Worm (Caenorhabditis elegans) whole organism, L4/young adult: ENCODE results near the gene ins-19.
"Not testable (repeated sequence)": the region's sequence is repeated elsewhere in the genome, so short reads cannot be mapped to it uniquely, and the experiment has no call there.

ENCODE experiments used
- W03F9.2 ChIP-seq: fragments of 150-350 bp; optimal IDR thresholded peaks from 2 replicates; lab custom pipeline; 2014; ENCODE audit warnings: missing biosample characterization, missing genetic modification characterization
- dao-5 ChIP-seq: sonication (generic microtip); optimal IDR thresholded peaks from 2 replicates; lab custom pipeline; 2016; ENCODE audit warnings: missing genotype, missing genetic modification characterization, moderate library complexity, missing compliant biosample characterization
- him-1 ChIP-seq: sonication (generic microtip); optimal IDR thresholded peaks from 2 replicates; lab custom pipeline; 2016; ENCODE audit warnings: missing genotype, missing genetic modification reagents, missing genetic modification characterization, missing compliant biosample characterization

The ins-19 gene

DNA sequence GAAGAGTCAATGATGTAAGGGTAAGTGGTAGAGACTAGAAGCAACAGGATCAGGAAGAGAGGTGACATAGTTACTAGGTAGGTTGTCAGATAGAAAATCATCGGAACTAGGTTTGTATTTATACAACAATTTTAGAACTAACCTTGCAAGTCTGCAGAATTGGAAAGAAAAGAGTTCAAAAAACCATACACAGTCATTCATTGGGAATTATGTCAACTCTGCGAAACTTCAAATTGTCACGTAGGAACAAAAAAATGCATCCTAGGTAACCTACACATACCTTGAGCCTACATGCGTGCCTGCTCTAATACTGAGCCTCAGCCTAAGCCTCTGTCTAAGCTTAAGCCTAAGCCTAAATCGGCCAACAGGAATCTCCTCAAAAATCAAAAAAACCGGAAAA, at the start of gene ins-19:
Gene ins-19 (minus strand): TSS at position 101 of the 400 bp plus-strand sequence.
- TF ChIP-seq W03F9.2 (tag; lab: Kevin White, UChicago) (no peak), dao-5 (tag; lab: Kevin White, UChicago) (no peak)

DNA sequence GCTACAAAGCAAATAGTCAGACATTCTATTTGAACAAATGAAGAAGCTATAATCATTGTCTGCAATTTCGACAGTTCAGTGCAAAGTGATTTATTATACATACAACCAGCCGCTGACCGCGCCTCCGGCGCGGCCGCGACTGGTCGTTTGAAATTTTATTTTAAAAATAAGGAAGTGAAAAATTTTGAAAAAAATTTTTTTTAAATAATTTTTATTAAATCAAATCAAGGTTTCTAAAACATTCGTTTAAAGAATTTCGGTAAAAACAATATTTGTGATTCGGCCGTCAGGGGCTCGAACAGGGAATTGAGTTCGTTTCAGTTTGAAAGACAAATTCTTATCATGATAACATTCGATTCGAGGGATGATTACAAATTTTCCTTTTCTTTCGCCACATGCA, 45.9 kb upstream of the ins-19 start, which contains the start of gene Y27F2A.10:
Gene Y27F2A.10 (minus strand): TSS at position 101 of the 400 bp plus-strand sequence.
- no peak for TF ChIP-seq dao-5 (tag; lab: Kevin White, UChicago)
- TF ChIP-seq him-1 (tag; lab: Kevin White, UChicago): no peak

DNA sequence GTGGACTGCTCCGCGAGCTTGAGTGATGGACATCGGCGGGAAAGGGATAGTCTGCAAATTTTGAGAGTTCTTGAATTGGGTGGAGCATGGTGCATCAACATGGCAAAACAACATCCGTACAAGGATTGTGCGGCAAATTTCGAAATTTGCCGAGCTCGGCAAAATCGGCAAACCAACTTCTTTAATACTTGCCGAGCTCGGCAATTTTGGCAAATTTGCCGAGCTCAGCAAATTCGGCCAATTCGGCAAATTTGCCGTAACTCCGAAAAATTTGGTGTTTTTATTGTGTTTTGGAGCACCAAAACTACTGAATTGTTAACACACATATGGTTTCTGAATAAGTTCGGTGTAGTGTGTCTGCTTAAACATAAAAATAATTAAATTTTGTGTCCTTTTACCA, 43.8 kb upstream of the ins-19 start, which contains the start of gene fbxc-55:
Gene fbxc-55 (minus strand): TSS at position 101 of the 400 bp plus-strand sequence.
- TF ChIP-seq him-1 (tag; lab: Kevin White, UChicago): no peak
- no peak for TF ChIP-seq W03F9.2 (tag; lab: Kevin White, UChicago)
- TF ChIP-seq dao-5 (tag; lab: Kevin White, UChicago): no peak

DNA sequence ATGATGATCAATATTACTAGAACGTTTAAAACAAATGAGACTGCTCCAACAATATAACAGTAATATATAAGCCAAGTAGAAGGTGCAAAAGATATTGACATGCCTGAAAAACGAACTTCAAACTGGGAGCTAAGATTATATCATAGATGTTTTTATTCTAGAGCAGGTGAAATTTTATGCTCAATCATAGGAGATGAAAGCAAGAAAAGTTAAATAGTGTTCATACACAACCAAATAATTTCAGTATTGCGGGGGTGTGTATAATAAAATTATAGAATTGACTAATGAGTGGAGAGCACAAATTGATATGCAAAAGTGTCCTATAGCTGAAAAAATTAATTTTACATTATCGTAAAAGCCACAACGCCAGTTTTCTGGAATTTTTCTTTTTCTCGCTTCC, 32.7 kb upstream of the ins-19 start, which contains the start of gene sri-34:
Gene sri-34 (minus strand): TSS at position 101 of the 400 bp plus-strand sequence.
- TF ChIP-seq W03F9.2 (tag; lab: Kevin White, UChicago): no peak
- TF ChIP-seq dao-5 (tag; lab: Kevin White, UChicago): no peak
- no peak for TF ChIP-seq him-1 (tag; lab: Kevin White, UChicago)

DNA sequence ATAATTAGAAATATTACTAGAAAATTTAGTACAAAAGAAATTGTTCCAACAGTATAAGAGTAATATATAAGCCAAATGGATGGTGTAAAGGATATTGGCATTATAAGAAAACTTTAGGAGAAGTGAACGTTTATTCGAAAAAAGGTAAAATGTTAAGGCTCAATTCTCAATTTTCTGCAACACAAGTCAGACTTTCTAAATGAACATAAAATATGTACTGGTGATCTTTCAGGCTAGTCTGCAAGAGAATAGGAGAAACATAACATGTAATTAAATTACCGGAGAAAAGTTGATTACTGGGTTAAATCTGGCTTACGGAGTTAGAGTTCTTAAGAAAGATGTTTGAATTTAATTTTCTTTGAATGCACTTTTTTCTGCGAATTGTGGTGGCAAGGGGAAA, 30.5 kb upstream of the ins-19 start, which contains the start of gene sri-33:
Gene sri-33 (minus strand): TSS at position 101 of the 400 bp plus-strand sequence.
- TF ChIP-seq dao-5 (tag; lab: Kevin White, UChicago): no peak
- TF ChIP-seq him-1 (tag; lab: Kevin White, UChicago): no peak
- no peak for TF ChIP-seq W03F9.2 (tag; lab: Kevin White, UChicago)

DNA sequence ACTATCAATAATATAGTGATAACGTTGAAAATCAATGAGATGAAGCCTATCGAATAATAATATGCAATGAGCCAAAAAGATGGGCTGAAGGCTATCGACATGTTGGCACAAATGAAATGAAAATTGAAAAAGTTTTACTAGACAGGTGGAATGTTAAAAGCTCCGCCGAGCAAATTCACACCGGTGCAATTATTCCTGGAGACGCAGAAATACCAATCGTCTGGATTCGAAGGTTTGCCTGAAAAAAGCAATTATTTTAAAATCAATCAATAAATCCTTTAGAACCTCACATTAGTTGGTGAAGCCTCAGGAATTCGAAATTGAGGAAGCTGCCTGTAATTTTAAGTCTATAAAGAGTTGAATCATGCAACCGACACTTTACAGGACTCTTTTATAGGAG, 28.1 kb upstream of the ins-19 start, which contains the start of gene sri-32:
Gene sri-32 (minus strand): TSS at position 101 of the 400 bp plus-strand sequence.
- TF ChIP-seq dao-5 (tag; lab: Kevin White, UChicago) (no peak), him-1 (tag; lab: Kevin White, UChicago) (no peak), W03F9.2 (tag; lab: Kevin White, UChicago) (no peak)

DNA sequence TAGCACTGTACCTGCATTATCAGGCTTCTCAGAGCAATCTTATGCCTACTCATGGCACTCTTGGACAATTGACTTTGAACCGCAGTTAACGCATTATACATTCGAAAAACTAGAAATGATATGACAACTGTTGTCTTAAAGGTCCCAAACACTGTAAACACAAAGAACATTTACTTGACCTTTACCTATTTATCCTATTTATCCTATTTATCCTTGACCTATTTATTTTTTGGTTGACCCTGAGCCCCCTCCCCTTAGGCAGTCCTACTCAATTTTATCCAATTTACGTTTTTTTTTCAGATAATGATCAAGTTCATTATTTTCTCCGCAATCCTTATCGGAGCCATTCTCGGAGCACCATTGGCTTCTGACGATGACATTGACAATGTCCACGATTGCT, 25.4 kb upstream of the ins-19 start, which contains the start of the genes T10D4.14 and T10D4.19:
Gene T10D4.14 (minus strand): TSS at position 101 of the 400 bp plus-strand sequence.
Gene T10D4.19 (plus strand): TSS at position 304 of the 400 bp plus-strand sequence.
- no peak for TF ChIP-seq him-1 (tag; lab: Kevin White, UChicago)
- no peak for TF ChIP-seq dao-5 (tag; lab: Kevin White, UChicago)
- TF ChIP-seq W03F9.2 (tag; lab: Kevin White, UChicago): no peak

DNA sequence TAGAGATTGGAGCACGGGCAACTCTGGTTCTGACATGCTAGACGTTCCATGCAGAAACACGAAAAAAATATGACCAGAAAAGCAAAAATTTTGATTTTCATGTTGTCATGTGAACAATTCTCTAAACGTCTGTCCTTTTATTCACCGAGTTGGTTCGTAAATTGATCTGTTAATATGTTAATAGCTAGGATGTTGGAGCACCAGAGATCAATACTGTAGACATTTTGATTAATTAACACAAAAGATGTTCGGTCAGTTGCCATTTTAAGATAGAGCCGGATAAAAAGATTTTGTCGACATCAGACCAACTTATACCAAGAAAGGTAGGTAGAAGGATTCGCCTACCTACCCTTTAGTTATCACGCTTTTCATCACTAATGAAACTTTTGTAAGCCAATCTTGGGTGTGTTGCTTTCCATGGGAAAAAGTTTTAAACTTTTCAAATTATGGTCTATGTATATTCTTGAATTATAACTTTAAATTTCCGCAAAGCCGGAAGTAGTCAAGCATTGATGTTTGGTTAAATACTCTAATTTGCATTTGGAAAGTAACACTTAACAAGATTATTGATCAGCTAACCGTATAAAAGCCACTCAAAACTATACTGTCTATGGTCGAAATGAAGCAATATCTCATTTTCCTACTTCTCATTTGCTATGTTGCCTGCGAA, 23.4 kb upstream of the ins-19 start, which contains the start of the genes T10D4.11 and T10D4.1:
Gene T10D4.11 (minus strand): TSS at position 101 of the 670 bp plus-strand sequence.
Gene T10D4.1 (plus strand): TSS at position 620 of the 670 bp plus-strand sequence.
- TF ChIP-seq W03F9.2 (tag; lab: Kevin White, UChicago) (no peak), dao-5 (tag; lab: Kevin White, UChicago) (no peak), him-1 (tag; lab: Kevin White, UChicago) (no peak)

DNA sequence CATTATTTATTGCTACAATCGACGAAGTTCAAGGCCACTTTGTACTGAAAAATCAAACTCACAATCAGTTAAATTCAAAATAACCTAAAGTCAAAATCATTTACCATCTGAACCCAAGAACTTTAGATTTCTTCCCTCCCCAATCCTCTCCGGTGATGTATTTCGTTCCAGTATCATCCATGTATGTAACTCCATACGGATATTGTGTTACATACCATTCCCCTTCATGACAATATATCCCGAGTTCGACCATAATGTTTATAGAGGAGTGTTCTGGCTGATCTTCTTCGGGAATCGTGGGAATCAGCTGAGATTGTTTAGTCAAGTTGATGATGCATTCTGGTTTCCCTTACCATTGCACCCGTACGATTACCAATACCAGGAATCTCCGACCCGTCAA, 22.2 kb upstream of the ins-19 start:
- TF ChIP-seq dao-5 (tag; lab: Kevin White, UChicago): no peak
- TF ChIP-seq W03F9.2 (tag; lab: Kevin White, UChicago): no peak
- no peak for TF ChIP-seq him-1 (tag; lab: Kevin White, UChicago)

DNA sequence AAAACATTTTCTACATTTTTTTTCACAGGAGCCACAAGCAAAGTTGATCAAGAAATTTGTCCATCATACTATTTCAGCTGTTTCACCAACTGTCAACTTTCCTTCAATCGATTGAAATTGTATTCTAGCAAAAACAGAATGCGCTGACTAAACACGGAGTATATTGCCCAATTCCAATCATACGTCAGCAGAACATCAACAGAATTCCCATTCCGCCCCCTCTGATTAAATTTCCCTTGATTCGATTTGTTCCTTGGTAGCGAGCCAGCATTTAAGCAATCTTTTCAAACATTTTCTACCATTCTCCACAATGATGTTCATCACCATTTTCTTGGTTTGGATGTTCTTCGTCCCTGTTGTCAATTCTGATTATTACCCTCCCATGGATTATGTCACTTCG, 19.6 kb upstream of the ins-19 start, which contains the start of gene T10D4.15:
Gene T10D4.15 (plus strand): TSS at position 301 of the 400 bp plus-strand sequence.
- TF ChIP-seq him-1 (tag; lab: Kevin White, UChicago) (no peak), W03F9.2 (tag; lab: Kevin White, UChicago) (no peak), dao-5 (tag; lab: Kevin White, UChicago) (no peak)

DNA sequence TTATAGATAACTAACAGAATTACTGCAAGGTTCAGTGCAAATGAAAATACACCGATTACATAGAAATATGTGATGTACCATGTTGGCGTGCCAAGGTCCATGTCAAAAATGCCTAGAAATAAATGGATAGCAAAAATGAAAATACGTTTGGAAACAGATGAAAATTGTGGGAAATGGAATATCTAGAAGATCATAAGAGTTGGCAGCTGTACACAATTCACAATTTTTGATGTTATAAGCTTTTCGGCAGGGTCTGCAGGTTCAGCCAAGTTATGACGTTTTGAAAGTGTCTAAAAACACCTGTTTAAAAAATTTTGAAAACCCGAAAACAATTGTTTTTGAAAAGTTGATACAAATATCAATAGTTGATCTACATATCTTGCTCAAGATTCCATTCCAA, 18.3 kb upstream of the ins-19 start, which contains the start of gene sri-43:
Gene sri-43 (minus strand): TSS at position 101 of the 400 bp plus-strand sequence.
- TF ChIP-seq him-1, dao-5, W03F9.2 (tag; lab: Kevin White, UChicago): not testable (repeated sequence)

DNA sequence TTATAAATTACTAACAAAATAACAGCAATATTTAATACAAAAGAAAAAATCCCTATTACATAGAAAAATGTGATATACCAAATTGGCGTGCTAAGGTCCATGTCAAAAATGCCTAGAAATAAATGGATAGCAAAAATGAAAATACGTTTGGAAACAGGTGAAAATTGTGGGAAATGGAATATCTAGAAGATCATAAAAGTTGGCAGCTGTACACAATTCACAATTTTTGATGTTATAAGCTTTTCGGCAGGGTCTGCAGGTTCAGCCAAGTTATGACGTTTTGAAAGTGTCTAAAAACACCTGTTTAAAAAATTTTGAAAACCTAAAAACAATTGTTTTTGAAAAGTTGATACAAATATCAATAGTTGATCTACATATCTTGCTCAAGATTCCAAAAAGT, 16.6 kb upstream of the ins-19 start, which contains the start of gene sri-42:
Gene sri-42 (minus strand): TSS at position 101 of the 400 bp plus-strand sequence.
- TF ChIP-seq W03F9.2, dao-5, him-1 (tag; lab: Kevin White, UChicago): not testable (repeated sequence)

DNA sequence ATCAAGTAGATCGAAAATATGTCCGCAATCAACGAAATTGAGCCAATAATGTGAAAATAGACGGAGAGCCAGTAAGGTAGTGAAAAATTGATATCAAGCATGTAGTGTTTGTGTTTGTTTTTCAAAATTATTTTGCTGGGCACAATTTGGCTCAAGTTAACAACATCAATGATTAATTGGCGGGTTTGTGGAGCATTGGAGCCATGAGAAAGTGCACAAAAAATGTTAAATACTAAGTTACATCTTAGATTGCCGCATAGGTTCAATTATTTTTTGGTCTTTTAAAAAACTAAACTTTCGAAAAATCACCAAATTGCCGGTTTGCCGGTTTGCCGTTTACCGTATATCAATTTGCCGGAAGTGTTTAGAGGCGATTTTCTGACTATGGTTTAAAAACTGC, 11.6 kb upstream of the ins-19 start, which contains the start of gene sri-54:
Gene sri-54 (minus strand): TSS at position 101 of the 400 bp plus-strand sequence.
- no peak for TF ChIP-seq W03F9.2 (tag; lab: Kevin White, UChicago)
- no peak for TF ChIP-seq dao-5 (tag; lab: Kevin White, UChicago)
- no peak for TF ChIP-seq him-1 (tag; lab: Kevin White, UChicago)
